Fruit fly (Drosophila melanogaster): ENCODE measurements around the gene CG17129.

CG17129 gene

DNA sequence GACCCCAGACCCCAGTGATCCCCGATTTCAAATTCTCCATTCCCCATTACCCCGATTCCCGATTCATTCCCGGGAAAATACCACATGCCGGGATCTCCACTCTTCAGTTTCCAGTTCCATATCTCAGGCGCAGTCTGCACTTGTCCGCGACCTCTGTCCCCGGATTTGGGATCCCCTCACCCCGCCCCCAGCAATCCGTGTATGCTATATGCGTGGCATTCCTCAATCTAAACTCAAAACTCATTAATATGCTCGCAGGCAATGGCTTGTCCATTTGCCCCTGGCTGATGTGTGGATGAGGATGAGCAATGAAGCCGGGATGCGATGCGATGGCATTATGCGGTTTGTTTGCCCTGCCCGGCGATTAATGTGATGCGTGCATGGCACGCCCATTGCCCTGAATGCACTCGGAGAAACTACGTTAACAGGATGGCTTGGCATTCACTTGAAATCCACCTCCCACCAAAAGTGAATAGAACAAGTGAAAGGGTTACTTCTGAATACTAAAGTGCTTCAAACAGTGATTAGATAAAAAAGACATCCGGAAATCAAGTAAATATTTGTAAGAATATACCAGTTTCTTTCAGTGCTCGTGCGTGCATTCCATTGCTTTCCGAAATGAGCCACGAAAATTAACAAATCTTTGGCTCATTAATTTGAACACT, 45.5 kb upstream of the CG17129 start:
- TF ChIP-seq fd96Ca (GFP tag; IDR thresholded peaks at IDR 0.05) (peak; percentile 51; the same call in 1 of the 3 replicates), CG32121 (GFP tag; IDR thresholded peaks at IDR 0.05) (no peak), Ets98B (GFP tag; IDR thresholded peaks at IDR 0.05) (no peak), Pif1B (GFP tag; optimal IDR thresholded peaks at IDR 0.05) (peak; percentile 66), CG8159 (tag; optimal IDR thresholded peaks at IDR 0.05) (peak; percentile 74), CG34367 (tag; optimal IDR thresholded peaks at IDR 0.05) (peak; percentile 49), CG12605 (GFP tag; IDR thresholded peaks at IDR 0.05) (no peak), Snoo (tag; optimal IDR thresholded peaks at IDR 0.05) (peak; percentile 80), CG4496 (GFP tag; IDR thresholded peaks at IDR 0.05) (0 out of 3 replicates have a peak, but pooled peaks have one; percentile 39), D1 (tag; optimal IDR thresholded peaks at IDR 0.05) (peak; percentile 12), CG14655 (GFP tag; optimal IDR thresholded peaks at IDR 0.05) (peak; percentile 47), CG13204 (GFP tag; optimal IDR thresholded peaks at IDR 0.05) (no peak), EcR (GFP tag; optimal IDR thresholded peaks at IDR 0.05) (no peak), CG8301 (tag; optimal IDR thresholded peaks at IDR 0.05) (peak; percentile 28), Pif1A (GFP tag; optimal IDR thresholded peaks at IDR 0.05) (peak; percentile 71), CG10348 (GFP tag; IDR thresholded peaks at IDR 0.05) (no peak), CG15710 (tag; optimal IDR thresholded peaks at IDR 0.05) (peak; percentile 71), CG17806 (tag; optimal IDR thresholded peaks at IDR 0.05) (peak; percentile 75), CG9948 (tag; optimal IDR thresholded peaks at IDR 0.05) (peak; percentile 70), gl (tag; optimal IDR thresholded peaks at IDR 0.05) (peak; percentile 30)

- TF ChIP-seq CG8159 (tag; optimal IDR thresholded peaks at IDR 0.05) (peak; percentile 91), CG9948 (tag; optimal IDR thresholded peaks at IDR 0.05) (peak; percentile 89), CG15710 (tag; optimal IDR thresholded peaks at IDR 0.05) (peak; percentile 91), CG12605 (GFP tag; IDR thresholded peaks at IDR 0.05) (peak; percentile 93), Snoo (tag; optimal IDR thresholded peaks at IDR 0.05) (peak; percentile 97), CG4496 (GFP tag; IDR thresholded peaks at IDR 0.05) (peak; percentile 97), CG8301 (tag; optimal IDR thresholded peaks at IDR 0.05) (peak; percentile 84), EcR (GFP tag; optimal IDR thresholded peaks at IDR 0.05) (peak; percentile 64), Pif1B (GFP tag; optimal IDR thresholded peaks at IDR 0.05) (peak; percentile 94), CG17806 (tag; optimal IDR thresholded peaks at IDR 0.05) (peak; percentile 92), rn (GFP tag; IDR thresholded peaks at IDR 0.05) (peak; percentile 90), fd96Ca (GFP tag; IDR thresholded peaks at IDR 0.05) (peak; percentile 95), CG13204 (GFP tag; optimal IDR thresholded peaks at IDR 0.05) (peak; percentile 78), CG10348 (GFP tag; IDR thresholded peaks at IDR 0.05) (peak; percentile 53; the same call in 1 of the 2 replicates), Pif1A (GFP tag; optimal IDR thresholded peaks at IDR 0.05) (peak; percentile 94), D1 (tag; optimal IDR thresholded peaks at IDR 0.05) (peak; percentile 84), CG34367 (tag; optimal IDR thresholded peaks at IDR 0.05) (peak; percentile 91), CG32121 (GFP tag; IDR thresholded peaks at IDR 0.05) (peak; percentile 87), Ets98B (GFP tag; IDR thresholded peaks at IDR 0.05) (peak; percentile 86), CG14655 (GFP tag; optimal IDR thresholded peaks at IDR 0.05) (peak; percentile 89), gl (tag; optimal IDR thresholded peaks at IDR 0.05) (peak; percentile 85)
Measured at dm6 chr3L:724518-725341, 44.6 kb upstream of the CG17129 start.

DNA sequence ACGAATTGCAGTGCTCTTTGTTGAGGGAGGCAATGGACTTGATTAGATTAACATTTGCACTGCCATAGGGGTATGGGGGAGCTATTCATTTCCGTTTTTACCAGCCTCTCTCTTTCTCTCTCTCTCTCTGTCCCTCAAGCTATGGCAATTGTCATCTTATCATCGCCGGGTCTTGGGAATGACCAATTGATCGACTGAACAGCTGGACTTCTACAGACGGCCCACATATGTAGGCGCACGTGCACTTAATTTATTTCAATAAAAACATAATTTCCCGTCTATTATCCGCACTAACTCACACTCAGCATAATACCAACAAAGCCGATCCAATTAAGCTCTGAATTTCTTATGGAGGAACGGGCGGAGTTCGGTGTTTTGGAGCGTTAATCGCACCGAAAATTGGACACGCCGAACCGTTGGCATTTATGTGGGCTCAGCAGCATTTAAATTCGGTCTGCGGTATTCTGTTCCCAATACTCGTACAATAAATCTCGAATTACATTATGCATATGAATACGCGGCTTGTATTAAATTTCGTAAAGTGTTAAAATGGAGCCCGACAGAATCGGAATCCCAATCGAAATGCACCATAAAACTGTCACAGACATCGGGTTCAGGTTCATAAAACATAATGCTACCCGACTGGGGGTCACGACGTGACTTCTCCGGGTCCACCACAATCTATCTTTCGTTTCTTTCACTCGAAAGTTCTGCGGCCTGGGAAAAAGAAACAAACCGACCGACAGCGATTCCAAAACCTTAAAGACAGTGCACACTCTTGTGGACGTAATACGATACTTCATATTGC, 43.7 kb upstream of the CG17129 start:
- no peak for TF ChIP-seq CG8301 (tag; optimal IDR thresholded peaks at IDR 0.05)
- no peak for TF ChIP-seq fd96Ca (GFP tag; IDR thresholded peaks at IDR 0.05)
- TF ChIP-seq Ets98B (GFP tag; IDR thresholded peaks at IDR 0.05) = no peak
- TF ChIP-seq CG34367 (tag; optimal IDR thresholded peaks at IDR 0.05) = no peak
- TF ChIP-seq gl (tag; optimal IDR thresholded peaks at IDR 0.05) = no peak
- TF ChIP-seq CG9948 (tag; optimal IDR thresholded peaks at IDR 0.05) = no peak
- no peak for TF ChIP-seq D1 (tag; optimal IDR thresholded peaks at IDR 0.05)
- TF ChIP-seq EcR (GFP tag; optimal IDR thresholded peaks at IDR 0.05) = no peak
- no peak for TF ChIP-seq rn (GFP tag; IDR thresholded peaks at IDR 0.05)
- TF ChIP-seq CG12605 (GFP tag; IDR thresholded peaks at IDR 0.05) = no peak
- no peak for TF ChIP-seq CG13204 (GFP tag; optimal IDR thresholded peaks at IDR 0.05)

dm6 chr3L:722386-722785, 42.3 kb upstream of the CG17129 start:
- TF ChIP-seq rn (GFP tag; IDR thresholded peaks at IDR 0.05) (peak; percentile 44; the same call in 1 of the 2 replicates), CG17806 (tag; optimal IDR thresholded peaks at IDR 0.05) (no peak), Ets98B (GFP tag; IDR thresholded peaks at IDR 0.05) (peak; percentile 78), CG32121 (GFP tag; IDR thresholded peaks at IDR 0.05) (peak; percentile 70), Pif1B (GFP tag; optimal IDR thresholded peaks at IDR 0.05) (no peak), CG4496 (GFP tag; IDR thresholded peaks at IDR 0.05) (peak; percentile 78), fd96Ca (GFP tag; IDR thresholded peaks at IDR 0.05) (peak; percentile 80; the same call in 2 of the 3 replicates), CG12605 (GFP tag; IDR thresholded peaks at IDR 0.05) (peak; percentile 36)

DNA sequence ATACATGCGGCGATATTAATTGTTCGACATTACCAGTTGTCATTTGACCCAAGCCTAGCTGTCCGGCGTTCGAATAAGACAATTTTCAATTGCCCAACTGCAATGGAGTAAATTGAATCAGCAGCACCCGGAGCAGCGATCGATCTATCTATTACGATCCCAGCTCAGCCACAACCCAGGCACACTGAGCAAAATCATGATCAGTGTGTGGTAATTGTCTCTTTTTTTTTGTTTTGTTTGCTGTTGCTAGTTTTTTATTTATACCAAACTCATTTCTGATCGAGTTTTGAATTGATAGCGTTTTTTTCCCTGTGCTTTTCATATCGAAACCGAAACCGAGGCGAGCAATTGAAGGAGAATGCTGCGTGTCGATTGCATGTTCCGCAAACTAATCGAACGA, 41.7 kb upstream of the CG17129 start:
- TF ChIP-seq CG13204 (GFP tag; optimal IDR thresholded peaks at IDR 0.05) (no peak), CG15710 (tag; optimal IDR thresholded peaks at IDR 0.05) (no peak), CG4496 (GFP tag; IDR thresholded peaks at IDR 0.05) (0 out of 3 replicates have a peak, but pooled peaks have one; percentile 20), Ets98B (GFP tag; IDR thresholded peaks at IDR 0.05) (peak; percentile 44; the same call in 1 of the 2 replicates), CG32121 (GFP tag; IDR thresholded peaks at IDR 0.05) (peak; percentile 31), fd96Ca (GFP tag; IDR thresholded peaks at IDR 0.05) (0 out of 3 replicates have a peak, but pooled peaks have one; percentile 32), CG17806 (tag; optimal IDR thresholded peaks at IDR 0.05) (no peak)
